Fruit fly (Drosophila melanogaster): ENCODE data around the gene Pgant4.

Pgant4 gene

DNA sequence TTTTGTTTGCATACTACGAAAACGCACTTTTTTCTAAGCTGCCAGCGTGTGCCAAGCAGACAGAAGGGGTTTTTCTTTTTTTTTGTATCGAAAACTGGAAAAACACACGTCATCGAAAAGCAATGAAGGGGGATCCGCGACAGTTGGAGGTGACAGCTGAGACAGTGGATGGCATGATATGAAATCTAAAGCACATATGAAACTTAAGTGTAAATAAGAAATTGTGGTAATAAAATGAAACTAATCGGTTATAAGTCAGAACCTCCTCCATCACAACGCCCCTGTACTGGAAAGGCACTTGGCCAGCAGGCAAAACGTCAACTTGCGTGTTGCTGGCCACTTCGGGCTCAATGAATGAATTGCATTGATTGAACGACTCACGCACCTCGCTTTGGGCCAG, 11.3 kb downstream of the Pgant4 start:
- TF ChIP-seq CG10348 (GFP tag; IDR thresholded peaks at IDR 0.05), result 0 out of 2 replicates have a peak, but pooled peaks have one; percentile 18
- TF ChIP-seq CG8301 (tag; optimal IDR thresholded peaks at IDR 0.05), result no peak
- TF ChIP-seq CG12605 (GFP tag; IDR thresholded peaks at IDR 0.05), result no peak
- TF ChIP-seq Ets98B (GFP tag; IDR thresholded peaks at IDR 0.05), result peak; percentile 35; the same call in 1 of the 2 replicates
- TF ChIP-seq CG32121 (GFP tag; IDR thresholded peaks at IDR 0.05), result peak; percentile 44; the same call in 1 of the 2 replicates
- TF ChIP-seq EcR (GFP tag; optimal IDR thresholded peaks at IDR 0.05), result no peak

dm6 chr2L:3484759-3485158, 12.4 kb downstream of the Pgant4 start:
- peak; percentile 2 for TF ChIP-seq CG14655 (GFP tag; optimal IDR thresholded peaks at IDR 0.05)
- no peak for TF ChIP-seq CG8301 (tag; optimal IDR thresholded peaks at IDR 0.05)

DNA sequence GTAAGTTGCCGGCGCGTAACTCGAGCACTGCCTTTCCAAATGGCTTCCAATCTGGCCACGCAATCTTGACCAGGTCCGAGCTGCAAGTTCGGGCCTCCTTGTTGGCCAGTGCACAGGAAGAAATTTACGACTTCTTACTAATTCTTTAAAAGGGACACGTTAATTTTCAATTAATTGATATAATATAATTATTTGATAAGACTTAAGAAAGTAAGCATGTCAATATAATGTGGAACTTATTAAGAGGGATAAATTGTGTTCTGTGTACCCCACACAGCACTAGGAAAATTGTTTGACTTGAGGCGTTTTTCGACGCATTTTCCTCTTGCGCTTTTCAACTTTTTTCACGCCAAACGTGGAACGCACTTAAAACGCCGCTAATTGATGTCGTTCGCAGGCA, 13.1 kb downstream of the Pgant4 start:
- TF ChIP-seq Ets98B (GFP tag; IDR thresholded peaks at IDR 0.05) (peak; percentile 7; the same call in 1 of the 2 replicates), CG34367 (tag; optimal IDR thresholded peaks at IDR 0.05) (no peak), CG8301 (tag; optimal IDR thresholded peaks at IDR 0.05) (peak; percentile 40), fd96Ca (GFP tag; IDR thresholded peaks at IDR 0.05) (0 out of 3 replicates have a peak, but pooled peaks have one; percentile 27), CG32121 (GFP tag; IDR thresholded peaks at IDR 0.05) (0 out of 2 replicates have a peak, but pooled peaks have one; percentile 9), CG14655 (GFP tag; optimal IDR thresholded peaks at IDR 0.05) (peak; percentile 44), gl (tag; optimal IDR thresholded peaks at IDR 0.05) (no peak), CG10348 (GFP tag; IDR thresholded peaks at IDR 0.05) (no peak), rn (GFP tag; IDR thresholded peaks at IDR 0.05) (no peak), CG12605 (GFP tag; IDR thresholded peaks at IDR 0.05) (peak; percentile 53; the same call in 1 of the 2 replicates), CG4496 (GFP tag; IDR thresholded peaks at IDR 0.05) (0 out of 3 replicates have a peak, but pooled peaks have one; percentile 41), Snoo (tag; optimal IDR thresholded peaks at IDR 0.05) (no peak)

DNA sequence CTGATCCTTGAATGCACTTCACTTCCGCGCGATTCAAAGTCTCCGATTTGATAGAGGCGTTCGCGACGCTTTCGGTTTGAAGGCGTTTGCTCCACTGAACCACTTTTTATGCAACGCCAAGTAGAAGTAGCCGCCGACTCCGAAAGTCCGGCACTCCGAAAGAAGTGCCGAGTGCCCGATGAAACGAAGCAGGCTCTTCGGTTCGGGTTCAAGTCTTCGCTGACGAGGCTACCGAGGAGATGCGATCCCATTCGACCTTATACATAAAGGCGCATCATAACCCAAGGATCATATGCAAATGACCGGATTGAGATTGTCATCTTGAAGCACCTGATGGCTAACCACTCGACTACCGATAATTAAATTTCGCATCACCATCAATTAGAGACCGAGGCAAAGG, 18.6 kb downstream of the Pgant4 start, which contains the start of gene CG15414:
Gene CG15414, minus strand, starts transcription at position 101 of the 400 bp plus-strand sequence.
- TF ChIP-seq CG14655 (GFP tag; optimal IDR thresholded peaks at IDR 0.05), result no peak
- no peak for TF ChIP-seq Pif1A (GFP tag; optimal IDR thresholded peaks at IDR 0.05)
- TF ChIP-seq CG4496 (GFP tag; IDR thresholded peaks at IDR 0.05), result peak; percentile 53; the same call in 2 of the 3 replicates

DNA sequence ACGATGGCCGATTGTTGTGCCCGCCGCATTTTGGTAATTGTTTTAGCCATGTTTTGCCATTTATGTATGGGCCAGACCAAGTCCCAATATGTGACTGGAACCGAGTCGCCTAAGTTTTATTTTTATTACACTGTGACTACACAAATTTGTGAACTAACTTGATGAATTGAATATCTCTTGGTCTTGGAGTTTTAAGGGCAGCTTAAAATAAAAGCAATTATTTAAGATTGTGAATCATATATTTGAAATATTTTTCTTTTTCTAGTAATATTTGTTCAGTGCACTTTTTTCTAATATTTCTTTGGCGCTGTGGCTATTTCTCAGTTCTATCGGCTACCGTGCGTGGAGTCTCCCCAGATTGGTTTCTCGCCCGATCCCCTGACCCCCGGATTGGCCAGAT, 21.1 kb downstream of the Pgant4 start:
- TF ChIP-seq CG8301 (tag; optimal IDR thresholded peaks at IDR 0.05) (peak; percentile 2), CG32121 (GFP tag; IDR thresholded peaks at IDR 0.05) (peak; percentile 48; the same call in 1 of the 2 replicates), CG8159 (tag; optimal IDR thresholded peaks at IDR 0.05) (no peak), Ets98B (GFP tag; IDR thresholded peaks at IDR 0.05) (no peak), EcR (GFP tag; optimal IDR thresholded peaks at IDR 0.05) (no peak), CG13204 (GFP tag; optimal IDR thresholded peaks at IDR 0.05) (no peak), D1 (tag; optimal IDR thresholded peaks at IDR 0.05) (no peak), CG12605 (GFP tag; IDR thresholded peaks at IDR 0.05) (peak; percentile 33; the same call in 1 of the 2 replicates), fd96Ca (GFP tag; IDR thresholded peaks at IDR 0.05) (no peak)

- TF ChIP-seq CG13204 (GFP tag; optimal IDR thresholded peaks at IDR 0.05), result no peak
Observed at dm6 chr2L:3495465-3495864, 23.1 kb downstream of the Pgant4 start.

DNA sequence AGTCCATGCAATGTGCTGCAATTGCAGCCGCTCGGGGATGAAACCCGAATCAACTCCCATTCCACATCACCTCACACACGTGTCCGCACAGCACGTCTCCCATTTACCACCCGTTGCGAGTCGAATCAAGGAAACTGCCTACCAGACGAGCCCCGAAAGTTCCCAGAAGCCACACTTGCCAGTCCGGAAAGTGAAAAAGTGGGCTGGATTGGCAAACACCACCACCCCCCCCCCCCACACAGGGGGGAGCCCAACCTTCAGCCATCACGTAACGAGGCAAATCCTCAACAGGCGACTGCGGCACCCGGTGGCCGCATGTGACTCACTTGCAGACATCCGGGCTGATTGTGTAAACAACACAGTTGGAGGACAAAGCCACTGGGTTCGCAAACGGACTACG, 32.4 kb downstream of the Pgant4 start:
- TF ChIP-seq CG4496 (GFP tag; IDR thresholded peaks at IDR 0.05), result no peak
- TF ChIP-seq CG8301 (tag; optimal IDR thresholded peaks at IDR 0.05), result no peak
- no peak for TF ChIP-seq CG32121 (GFP tag; IDR thresholded peaks at IDR 0.05)
- no peak for TF ChIP-seq Snoo (tag; optimal IDR thresholded peaks at IDR 0.05)
- no peak for TF ChIP-seq Ets98B (GFP tag; IDR thresholded peaks at IDR 0.05)
- no peak for TF ChIP-seq fd96Ca (GFP tag; IDR thresholded peaks at IDR 0.05)
- TF ChIP-seq CG14655 (GFP tag; optimal IDR thresholded peaks at IDR 0.05), result no peak

DNA sequence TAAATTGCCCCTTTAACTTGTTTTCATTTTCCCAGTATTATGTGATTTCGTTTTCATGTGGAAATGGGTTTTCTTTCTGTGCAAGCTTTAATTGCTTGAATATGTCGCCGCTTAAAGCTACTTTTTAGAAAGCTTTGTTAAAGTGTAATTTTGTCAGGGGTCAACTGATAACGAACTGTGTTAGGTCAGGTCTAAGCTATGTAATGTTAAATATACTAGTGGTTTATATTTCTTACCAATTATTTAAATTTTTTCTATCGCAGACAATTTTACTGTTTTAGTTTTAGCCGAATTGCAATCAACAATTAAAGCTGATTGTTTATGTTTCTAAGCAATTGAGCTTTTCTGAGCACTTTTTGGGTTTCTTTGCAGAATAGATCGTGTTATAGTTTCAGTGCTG, 33.9 kb downstream of the Pgant4 start:
- TF ChIP-seq CG15710 (tag; optimal IDR thresholded peaks at IDR 0.05) (no peak), CG8159 (tag; optimal IDR thresholded peaks at IDR 0.05) (no peak), CG34367 (tag; optimal IDR thresholded peaks at IDR 0.05) (no peak), Pif1B (GFP tag; optimal IDR thresholded peaks at IDR 0.05) (no peak), rn (GFP tag; IDR thresholded peaks at IDR 0.05) (no peak), CG12605 (GFP tag; IDR thresholded peaks at IDR 0.05) (no peak), CG14655 (GFP tag; optimal IDR thresholded peaks at IDR 0.05) (no peak), CG32121 (GFP tag; IDR thresholded peaks at IDR 0.05) (no peak), CG9948 (tag; optimal IDR thresholded peaks at IDR 0.05) (no peak), CG4496 (GFP tag; IDR thresholded peaks at IDR 0.05) (no peak), Snoo (tag; optimal IDR thresholded peaks at IDR 0.05) (no peak), Pif1A (GFP tag; optimal IDR thresholded peaks at IDR 0.05) (no peak), D1 (tag; optimal IDR thresholded peaks at IDR 0.05) (no peak), CG8301 (tag; optimal IDR thresholded peaks at IDR 0.05) (no peak), CG13204 (GFP tag; optimal IDR thresholded peaks at IDR 0.05) (no peak), Ets98B (GFP tag; IDR thresholded peaks at IDR 0.05) (no peak), fd96Ca (GFP tag; IDR thresholded peaks at IDR 0.05) (no peak)

Data from whole organism, pupa.